Worm (Caenorhabditis elegans): Measurements from ENCODE around the gene grl-27.

DNA sequence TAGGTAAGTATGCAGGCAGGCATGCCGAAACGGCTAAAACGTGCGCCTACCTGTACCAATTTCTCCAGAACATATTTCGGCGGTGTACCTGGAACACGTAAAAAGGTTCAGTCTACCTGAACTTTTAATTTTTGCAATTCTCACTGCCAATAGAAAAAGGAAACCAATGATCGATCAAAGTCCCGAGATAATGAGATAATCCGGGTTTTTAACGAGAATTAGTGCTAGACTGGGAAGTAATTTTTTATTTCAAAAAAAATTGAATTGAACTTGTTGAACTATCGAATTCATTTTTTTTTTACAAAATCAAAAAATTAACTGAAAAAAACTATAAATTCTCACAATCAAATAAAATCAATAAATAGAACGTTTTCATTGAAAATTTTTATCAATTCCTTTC lies 24.9 kb upstream of the grl-27 start, which contains the start of gene T22F3.7:
- TF ChIP-seq unc-62 (GFP tag; optimal IDR thresholded peaks at IDR 0.05) (no peak), mml-1 (tag; optimal IDR thresholded peaks at IDR 0.05) (no peak), elt-1 (tag; optimal IDR thresholded peaks at IDR 0.05) (no peak), unc-39 (tag; optimal IDR thresholded peaks at IDR 0.05) (no peak), elt-2 (tag; optimal IDR thresholded peaks at IDR 0.05) (no peak), snpc-4 (tag; optimal IDR thresholded peaks at IDR 0.05) (no peak), skn-1 (tag; optimal IDR thresholded peaks at IDR 0.05) (no peak), fos-1 (tag; optimal IDR thresholded peaks at IDR 0.05) (no peak), nfya-1 (tag; optimal IDR thresholded peaks at IDR 0.05; ENCODE audit: insufficient read depth) (no peak)
